Worm (Caenorhabditis elegans): ENCODE measurements around the gene W04H10.2.

DNA sequence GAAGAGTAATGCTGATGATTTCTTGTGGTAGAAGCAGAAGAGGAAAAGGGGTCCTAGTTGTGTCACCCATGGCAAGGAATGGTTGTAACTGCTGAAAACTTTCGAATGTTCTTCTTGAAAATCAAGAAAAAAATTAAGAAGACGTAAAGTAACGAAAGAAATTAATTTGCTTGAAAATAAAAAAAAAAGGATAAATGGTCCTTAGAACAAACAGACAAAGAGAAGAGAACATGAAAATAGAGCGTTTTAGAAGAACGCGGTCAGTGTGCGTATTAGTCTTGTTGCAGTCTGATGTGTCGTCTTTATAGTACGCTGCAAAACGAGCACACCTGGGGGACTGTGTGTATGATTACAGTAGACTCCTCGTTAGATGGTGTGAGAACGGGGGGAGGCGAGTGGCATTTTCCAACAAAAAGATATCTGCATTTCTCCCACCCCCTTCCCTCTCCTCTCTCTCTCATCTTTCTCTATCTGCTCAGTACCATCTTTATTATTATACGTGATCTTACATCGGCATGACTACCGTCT, 21.0 kb upstream of the W04H10.2 start, which contains the start of the genes W08F4.12 and W08F4.13:
- no peak for TF ChIP-seq elt-3 (tag; optimal IDR thresholded peaks at IDR 0.05)
- no peak for TF ChIP-seq unc-62 (GFP tag; optimal IDR thresholded peaks at IDR 0.05)
- no peak for TF ChIP-seq zag-1 (tag; optimal IDR thresholded peaks at IDR 0.05)
- TF ChIP-seq ces-1 (GFP tag; optimal IDR thresholded peaks at IDR 0.05): no peak
- TF ChIP-seq egl-27 (tag; optimal IDR thresholded peaks at IDR 0.05): no peak
- TF ChIP-seq lin-39 (tag; optimal IDR thresholded peaks at IDR 0.05): no peak
- no peak for TF ChIP-seq ceh-90 (tag; optimal IDR thresholded peaks at IDR 0.05)
- no peak for TF ChIP-seq blmp-1 (tag; optimal IDR thresholded peaks at IDR 0.05)
- TF ChIP-seq aly-2 (tag; optimal IDR thresholded peaks at IDR 0.05): no peak
- no peak for TF ChIP-seq C34B4.2 (tag; optimal IDR thresholded peaks at IDR 0.05)
- no peak for TF ChIP-seq nhr-12 (tag; optimal IDR thresholded peaks at IDR 0.05)

All from whole organism, L1 larva.